Worm (Caenorhabditis elegans): ENCODE data around the gene T28D6.4.

Gene T28D6.4

DNA sequence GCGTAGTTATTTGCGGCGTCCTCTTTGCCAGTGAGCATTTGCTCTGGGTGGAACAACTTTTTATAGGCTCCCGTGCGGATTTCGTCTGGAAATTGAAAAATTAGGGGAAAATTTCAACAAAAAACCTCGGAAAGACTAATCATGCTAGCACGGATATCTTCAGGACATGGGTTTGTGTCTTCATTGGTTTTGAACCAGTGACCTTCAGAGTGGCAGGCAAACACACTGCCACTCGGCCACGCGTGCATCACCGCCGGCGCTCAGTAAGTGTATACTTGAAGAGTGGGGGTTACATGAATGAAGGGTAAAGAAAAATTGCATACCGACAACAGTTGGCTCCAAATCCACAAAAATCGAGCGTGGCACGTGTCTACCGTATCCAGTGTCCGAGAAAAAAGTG is 11.0 kb downstream of the T28D6.4 start (continued):
- TF ChIP-seq pqm-1 (tag; optimal IDR thresholded peaks at IDR 0.05) (peak; percentile 27), pag-3 (tag; optimal IDR thresholded peaks at IDR 0.05; ENCODE audit: borderline replicate concordance) (peak; percentile 50), ceh-24 (tag; optimal IDR thresholded peaks at IDR 0.05) (peak; percentile 61), ztf-16 (tag; optimal IDR thresholded peaks at IDR 0.05) (peak; percentile 82), ceh-48 (tag; optimal IDR thresholded peaks at IDR 0.05) (peak; percentile 75), ceh-30 (tag; optimal IDR thresholded peaks at IDR 0.05) (no peak), C38D4.7 (GFP tag; optimal IDR thresholded peaks at IDR 0.05) (peak; percentile 88), hlh-13 (GFP tag; optimal IDR thresholded peaks at IDR 0.05) (peak; percentile 84), sox-2 (GFP tag; IDR thresholded peaks at IDR 0.05) (peak; percentile 76), ceh-2 (tag; optimal IDR thresholded peaks at IDR 0.05) (peak; percentile 71), F13H6.1 (tag; optimal IDR thresholded peaks at IDR 0.05) (peak; percentile 59), sox-4 (tag; optimal IDR thresholded peaks at IDR 0.05) (peak; percentile 90), ceh-45 (GFP tag; IDR thresholded peaks at IDR 0.05) (peak; percentile 68; the same call in 1 of the 2 replicates), madf-2 (tag; optimal IDR thresholded peaks at IDR 0.05) (peak; percentile 89), ama-1 (optimal IDR thresholded peaks at IDR 0.05) (no peak), unc-3 (GFP tag; conservative IDR thresholded peaks at IDR 0.05) (peak; percentile 79), unc-3 (tag; optimal IDR thresholded peaks at IDR 0.05) (peak; percentile 68), T23F11.4 (GFP tag; optimal IDR thresholded peaks at IDR 0.05) (peak; percentile 64), gmeb-2 (tag; optimal IDR thresholded peaks at IDR 0.05) (peak; percentile 90), K02D7.2 (tag; optimal IDR thresholded peaks at IDR 0.05) (peak; percentile 78), dmd-4 (tag; optimal IDR thresholded peaks at IDR 0.05; ENCODE audit: borderline replicate concordance) (peak; percentile 74), odd-2 (tag; optimal IDR thresholded peaks at IDR 0.05) (peak; percentile 41), hlh-8 (tag; optimal IDR thresholded peaks at IDR 0.05) (peak; percentile 43), elt-4 (tag; optimal IDR thresholded peaks at IDR 0.05) (peak; percentile 51), fkh-6 (tag; optimal IDR thresholded peaks at IDR 0.05) (peak; percentile 88), pax-1 (tag; optimal IDR thresholded peaks at IDR 0.05) (no peak), unc-86 (tag; optimal IDR thresholded peaks at IDR 0.05) (peak; percentile 80), tbx-7 (tag; optimal IDR thresholded peaks at IDR 0.05) (peak; percentile 47), ceh-34 (tag; optimal IDR thresholded peaks at IDR 0.05) (peak; percentile 81), ceh-31 (tag; optimal IDR thresholded peaks at IDR 0.05) (peak; percentile 67), nfya-1 (tag; optimal IDR thresholded peaks at IDR 0.05) (peak; percentile 69), zip-5 (tag; optimal IDR thresholded peaks at IDR 0.05) (peak; percentile 60), hlh-15 (tag; optimal IDR thresholded peaks at IDR 0.05) (peak; percentile 78), ceh-18 (tag; optimal IDR thresholded peaks at IDR 0.05) (peak; percentile 79), ref-2 (tag; optimal IDR thresholded peaks at IDR 0.05) (peak; percentile 83)

DNA sequence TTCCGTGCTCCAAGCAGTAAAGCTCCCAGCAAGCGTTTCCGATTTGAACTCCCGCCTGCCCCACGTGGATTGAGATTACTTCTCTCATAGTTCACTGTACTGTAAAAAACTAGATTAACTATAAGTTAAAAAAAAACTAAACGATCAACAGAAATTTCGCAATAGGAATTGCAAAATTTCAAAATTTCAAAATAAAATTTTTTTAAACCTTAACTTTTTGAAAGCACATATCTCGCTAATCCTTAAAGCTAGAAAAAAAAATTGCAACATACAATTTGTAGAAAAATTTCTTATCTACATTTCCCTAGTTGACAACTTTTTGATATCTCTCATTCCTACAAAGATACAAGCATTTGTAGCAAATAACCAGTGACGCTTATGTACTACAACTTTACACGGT is 11.4 kb downstream of the T28D6.4 start, which contains the start of gene tba-7:
TSS of gene tba-7 (minus strand) at position 101 of the 400 bp plus-strand sequence.
- no peak for TF ChIP-seq unc-3 (GFP tag; conservative IDR thresholded peaks at IDR 0.05)
- TF ChIP-seq unc-3 (tag; optimal IDR thresholded peaks at IDR 0.05): no peak
- no peak for TF ChIP-seq unc-55 (GFP tag; optimal IDR thresholded peaks at IDR 0.05)
- no peak for TF ChIP-seq nhr-11 (tag; optimal IDR thresholded peaks at IDR 0.05)
- TF ChIP-seq C08G9.2 (tag; optimal IDR thresholded peaks at IDR 0.05): no peak
- no peak for TF ChIP-seq ceh-14 (tag; optimal IDR thresholded peaks at IDR 0.05)

DNA sequence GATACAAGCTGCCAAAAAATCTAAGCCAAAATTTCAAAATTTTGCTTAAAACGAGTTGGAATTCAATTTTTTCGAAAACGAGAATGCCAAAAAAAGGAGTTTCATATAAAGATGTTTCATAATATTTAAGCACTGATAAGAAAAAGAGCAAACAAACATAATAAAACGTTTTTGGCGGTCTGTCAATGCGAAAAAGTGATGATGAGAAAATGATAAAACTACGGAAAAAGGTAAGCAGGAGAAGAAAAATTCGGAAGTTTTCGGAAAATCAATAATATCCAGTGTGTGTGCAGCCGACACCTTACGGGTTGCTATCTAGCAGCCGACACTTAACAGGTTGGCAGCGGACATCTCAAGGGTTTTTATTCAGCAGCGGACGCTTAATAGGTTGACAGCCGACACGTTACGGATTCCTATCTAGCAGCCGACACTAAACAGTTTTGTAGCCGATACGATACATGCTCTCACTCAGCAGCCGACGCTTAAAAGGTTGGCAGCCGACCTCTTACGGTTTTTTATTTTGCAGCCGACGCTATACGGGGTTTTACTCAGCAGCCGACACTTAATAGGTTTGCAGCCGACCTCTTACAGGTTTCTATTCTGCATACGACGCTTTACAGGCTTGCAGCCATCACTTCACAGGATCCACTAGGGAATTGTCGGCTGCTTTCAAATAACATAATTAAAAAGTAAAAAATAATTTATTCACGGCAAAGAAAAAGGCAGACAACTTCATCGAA is 12.1 kb downstream of the T28D6.4 start:
- TF ChIP-seq ama-1 (optimal IDR thresholded peaks at IDR 0.05) (no peak), hlh-6 (tag; optimal IDR thresholded peaks at IDR 0.05) (no peak), che-1 (tag; optimal IDR thresholded peaks at IDR 0.05) (no peak), lim-6 (tag; optimal IDR thresholded peaks at IDR 0.05) (no peak), unc-3 (GFP tag; conservative IDR thresholded peaks at IDR 0.05) (no peak), unc-3 (tag; optimal IDR thresholded peaks at IDR 0.05) (no peak), ceh-34 (tag; optimal IDR thresholded peaks at IDR 0.05) (no peak), ref-2 (tag; optimal IDR thresholded peaks at IDR 0.05) (no peak), pha-4 (tag; optimal IDR thresholded peaks at IDR 0.05) (no peak), T23F11.4 (GFP tag; optimal IDR thresholded peaks at IDR 0.05) (no peak), nfya-1 (tag; optimal IDR thresholded peaks at IDR 0.05) (no peak), nhr-11 (tag; optimal IDR thresholded peaks at IDR 0.05) (no peak), dmd-4 (tag; optimal IDR thresholded peaks at IDR 0.05; ENCODE audit: borderline replicate concordance) (no peak)
